Worm (Caenorhabditis elegans) whole organism, midembryonic: ENCODE data around the gene tmem-258.

Source experiments
- T22C8.4 ChIP-seq: fragments of 200-800 bp; sonication (Bioruptor generic); IDR thresholded peaks from 2 replicates; pipeline ENCODE4 v1.3.6; 2022; ENCODE audit warnings: missing genetic modification characterization, missing compliant biosample characterization
- flt-1 ChIP-seq: fragments of 200-800 bp; sonication (Bioruptor generic); IDR thresholded peaks from 2 replicates; pipeline ENCODE4 v1.3.6; 2022; ENCODE audit warnings: missing genetic modification characterization, missing compliant biosample characterization
- klf-2 ChIP-seq: fragments of 200-800 bp; sonication (Bioruptor generic); conservative IDR thresholded peaks from 2 replicates; pipeline ENCODE4 v1.3.6; 2022; ENCODE audit warnings: missing genetic modification reagents, missing genetic modification characterization, missing compliant biosample characterization
- med-1 ChIP-seq: sonication (generic microtip); optimal IDR thresholded peaks from 2 replicates; lab custom pipeline; 2017; ENCODE audit warnings: missing genetic modification characterization, mild to moderate bottlenecking, missing compliant biosample characterization, antibody characterized with exemption, missing genetic modification reagents; ENCODE audit not compliant: insufficient read depth
- ref-1 ChIP-seq: fragments of 200-800 bp; sonication (Bioruptor generic); conservative IDR thresholded peaks from 2 replicates; pipeline ENCODE4 v1.3.6; 2022; ENCODE audit warnings: missing genetic modification reagents, missing genetic modification characterization, missing compliant biosample characterization
- ztf-23 ChIP-seq: fragments of 200-800 bp; sonication (Bioruptor generic); IDR thresholded peaks from 2 replicates; pipeline ENCODE4 v1.3.6; 2022; ENCODE audit warnings: missing genetic modification reagents, missing genetic modification characterization, missing compliant biosample characterization
- ztf-29 ChIP-seq: fragments of 200-800 bp; sonication (Bioruptor generic); IDR thresholded peaks from 2 replicates; pipeline ENCODE4 v1.3.6; 2022; ENCODE audit warnings: missing genetic modification reagents, missing genetic modification characterization, missing compliant biosample characterization

- TF ChIP-seq med-1 (GFP tag; lab: Kevin White, UChicago) (no peak), flt-1 (GFP tag; lab: Robert Waterston, UW) (no peak), ztf-29 (GFP tag; lab: Robert Waterston, UW) (no peak), T22C8.4 (no peak), ztf-23 (GFP tag; lab: Robert Waterston, UW) (no peak), klf-2 (GFP tag; lab: Robert Waterston, UW) (no peak), ref-1 (GFP tag; lab: Robert Waterston, UW) (no peak)
These were observed 35.9 kb upstream of the tmem-258 start, which contains the start of gene F20A1.6 for ce11 chrV:7027055-7027454.
